Worm (Caenorhabditis elegans) whole organism, mixed stage, embryonic: ENCODE data around the gene cnnm-5.

Experiments
- ceh-39 ChIP-seq: fragments of 150-350 bp; optimal IDR thresholded peaks from 2 replicates; lab custom pipeline; 2014; ENCODE audit warnings: missing biosample characterization, missing genetic modification characterization
- elt-1 ChIP-seq: sonication (generic microtip); optimal IDR thresholded peaks from 2 replicates; lab custom pipeline; 2017; ENCODE audit warnings: missing genetic modification characterization, mild to moderate bottlenecking, missing compliant biosample characterization, antibody characterized with exemption, moderate library complexity, borderline replicate concordance; ENCODE audit not compliant: insufficient read depth
- elt-3 ChIP-seq: fragments of 150-350 bp; optimal IDR thresholded peaks from 2 replicates; lab custom pipeline; 2014; ENCODE audit warnings: missing biosample characterization, missing genetic modification characterization
- lsy-2 ChIP-seq: fragments of 150-350 bp; optimal IDR thresholded peaks from 2 replicates; lab custom pipeline; 2014; ENCODE audit warnings: missing biosample characterization, missing genetic modification characterization
- nhr-2 ChIP-seq: fragments of 150-350 bp; optimal IDR thresholded peaks from 2 replicates; lab custom pipeline; 2014; ENCODE audit warnings: missing biosample characterization, missing genetic modification characterization
- nhr-237 ChIP-seq: fragments of 150-350 bp; optimal IDR thresholded peaks from 2 replicates; lab custom pipeline; 2014; ENCODE audit warnings: missing biosample characterization, missing genetic modification characterization
- nhr-76 ChIP-seq: sonication (generic microtip); optimal IDR thresholded peaks from 2 replicates; lab custom pipeline; 2017; ENCODE audit warnings: missing biosample characterization, missing genetic modification characterization
- snpc-4 ChIP-seq: fragments of 150-350 bp; optimal IDR thresholded peaks from 2 replicates; lab custom pipeline; 2014; ENCODE audit warnings: missing biosample characterization, missing genetic modification characterization
- sptf-1 ChIP-seq: sonication (generic microtip); optimal IDR thresholded peaks from 2 replicates; lab custom pipeline; 2017; ENCODE audit warnings: mild to moderate bottlenecking, missing genetic modification characterization, moderate library complexity, missing compliant biosample characterization
- unc-120 ChIP-seq: sonication (generic microtip); optimal IDR thresholded peaks from 2 replicates; lab custom pipeline; 2017; ENCODE audit warnings: missing genetic modification characterization, missing compliant biosample characterization; ENCODE audit not compliant: poor library complexity, severe bottlenecking
- unc-39 ChIP-seq: fragments of 150-350 bp; optimal IDR thresholded peaks from 2 replicates; lab custom pipeline; 2014; ENCODE audit warnings: missing biosample characterization, missing genetic modification characterization
- unc-62 ChIP-seq: fragments of 150-350 bp; optimal IDR thresholded peaks from 2 replicates; lab custom pipeline; 2014; ENCODE audit warnings: missing biosample characterization, missing genetic modification reagents, missing genetic modification characterization
- ztf-11 ChIP-seq: fragments of 150-350 bp; optimal IDR thresholded peaks from 2 replicates; lab custom pipeline; 2014; ENCODE audit warnings: missing biosample characterization, missing genetic modification characterization

DNA sequence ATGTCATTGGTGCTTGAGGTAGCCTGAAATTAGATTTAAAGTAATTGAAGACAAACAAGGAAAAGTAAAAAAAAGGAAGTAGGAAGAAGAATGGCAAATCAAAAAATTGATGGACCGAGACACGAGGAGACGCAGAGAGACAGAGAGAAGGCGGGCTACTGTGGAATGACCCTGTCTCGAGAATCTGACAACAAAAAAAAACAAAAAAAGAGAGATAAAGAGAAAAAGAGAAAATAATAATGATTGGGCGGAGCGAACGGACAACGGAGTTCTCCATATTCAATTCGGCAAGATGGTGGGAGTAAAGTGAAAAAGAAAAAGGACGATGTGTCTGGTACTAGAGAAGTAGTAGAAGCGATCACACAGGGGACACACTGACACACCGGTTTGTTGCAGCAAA lies 20.0 kb downstream of the cnnm-5 start, which contains the start of gene toh-1:
- TF ChIP-seq ceh-39 (tag; lab: Kevin White, UChicago) (no peak), nhr-76 (tag; lab: Kevin White, UChicago) (no peak), elt-3 (tag; lab: Kevin White, UChicago) (no peak), unc-39 (tag; lab: Kevin White, UChicago) (no peak), sptf-1 (no peak), nhr-237 (tag; lab: Kevin White, UChicago) (no peak), nhr-2 (tag; lab: Kevin White, UChicago) (no peak), elt-1 (tag; lab: Kevin White, UChicago) (no peak), unc-62 (GFP tag; lab: Kevin White, UChicago) (no peak), ztf-11 (tag; lab: Kevin White, UChicago) (no peak), lsy-2 (tag; lab: Kevin White, UChicago) (no peak), unc-120 (tag; lab: Kevin White, UChicago) (no peak), snpc-4 (no peak)
